Worm (Caenorhabditis elegans): ENCODE measurements around the gene irld-1.

irld-1 gene

ce11 chrV:4384482-4384881 is 47.9 kb downstream of the irld-1 start, which contains the start of gene F13A2.2:
F13A2.2 (minus strand) TSS chrV:4384582.
- TF ChIP-seq attf-5 (GFP tag; optimal IDR thresholded peaks at IDR 0.05) (no peak), ets-4 (GFP tag; optimal IDR thresholded peaks at IDR 0.05) (no peak), ztf-28 (GFP tag; IDR thresholded peaks at IDR 0.05) (no peak), attf-3 (GFP tag; conservative IDR thresholded peaks at IDR 0.05) (no peak), dpl-1 (GFP tag; optimal IDR thresholded peaks at IDR 0.05) (no peak), fkh-3 (tag; optimal IDR thresholded peaks at IDR 0.05) (no peak), tbp1 (GFP tag; optimal IDR thresholded peaks at IDR 0.05) (no peak), rec-8 (tag; optimal IDR thresholded peaks at IDR 0.05) (no peak)

ce11 chrV:4386173-4386572 is 49.6 kb downstream of the irld-1 start, which contains the start of gene F13A2.10:
F13A2.10 (minus strand) TSS chrV:4386273.
- TF ChIP-seq egrh-3 (GFP tag; IDR thresholded peaks at IDR 0.05) (no peak), sea-2 (GFP tag; IDR thresholded peaks at IDR 0.05) (no peak), F52B5.7 (tag; optimal IDR thresholded peaks at IDR 0.05) (no peak), hmg-1.2 (GFP tag; IDR thresholded peaks at IDR 0.05) (no peak), ama-1 (optimal IDR thresholded peaks at IDR 0.05) (no peak), ama-1 (GFP tag; optimal IDR thresholded peaks at IDR 0.05) (no peak), nfya-2 (GFP tag; IDR thresholded peaks at IDR 0.05) (no peak), cebp-1 (GFP tag; IDR thresholded peaks at IDR 0.05) (no peak), cebp-1 (tag; optimal IDR thresholded peaks at IDR 0.05) (no peak), sdz-38 (tag; optimal IDR thresholded peaks at IDR 0.05) (no peak), F39B2.1 (GFP tag; IDR thresholded peaks at IDR 0.05) (no peak), Y95B8A.8 (GFP tag; IDR thresholded peaks at IDR 0.05) (no peak), Y56A3A.18 (GFP tag; IDR thresholded peaks at IDR 0.05) (no peak), K11D2.4 (GFP tag; IDR thresholded peaks at IDR 0.05) (no peak), fkh-3 (tag; optimal IDR thresholded peaks at IDR 0.05) (no peak), ccch-3 (GFP tag; optimal IDR thresholded peaks at IDR 0.05) (no peak), Y79H2A.3 (GFP tag; conservative IDR thresholded peaks at IDR 0.05) (no peak), rcor-1 (GFP tag; IDR thresholded peaks at IDR 0.05) (no peak)

ce11 chrV:4387402-4387801 is 50.8 kb downstream of the irld-1 start, which contains the start of gene F13A2.9:
F13A2.9 (minus strand) TSS chrV:4387502.
- TF ChIP-seq F37B4.10 (GFP tag; IDR thresholded peaks at IDR 0.05): no peak
- no peak for TF ChIP-seq snpc-1.3 (tag; optimal IDR thresholded peaks at IDR 0.05; ENCODE audit: insufficient read depth)
- TF ChIP-seq snpc-3.4 (tag; optimal IDR thresholded peaks at IDR 0.05): no peak
- no peak for TF ChIP-seq Y67H2A.10 (GFP tag; conservative IDR thresholded peaks at IDR 0.05)
- no peak for TF ChIP-seq ztf-26 (tag; optimal IDR thresholded peaks at IDR 0.05)
- TF ChIP-seq rpc-1 (optimal IDR thresholded peaks at IDR 0.05): no peak
- TF ChIP-seq rpc-1 (tag; optimal IDR thresholded peaks at IDR 0.05): no peak
- no peak for TF ChIP-seq unc-130 (GFP tag; optimal IDR thresholded peaks at IDR 0.05)
- TF ChIP-seq F57C9.4 (tag; optimal IDR thresholded peaks at IDR 0.05): no peak

- TF ChIP-seq madf-10 (tag; optimal IDR thresholded peaks at IDR 0.05) (no peak), F10E7.11 (tag; optimal IDR thresholded peaks at IDR 0.05) (no peak), B0035.1 (tag; optimal IDR thresholded peaks at IDR 0.05) (no peak), F23B12.7 (tag; optimal IDR thresholded peaks at IDR 0.05; ENCODE audit: insufficient read depth) (no peak), madf-8 (GFP tag; conservative IDR thresholded peaks at IDR 0.05) (no peak), ceh-79 (tag; optimal IDR thresholded peaks at IDR 0.05) (no peak), snpc-1.3 (tag; optimal IDR thresholded peaks at IDR 0.05; ENCODE audit: insufficient read depth) (no peak), repo-1 (tag; optimal IDR thresholded peaks at IDR 0.05) (no peak), D2030.7 (GFP tag; IDR thresholded peaks at IDR 0.05) (no peak), zfh-2 (GFP tag; conservative IDR thresholded peaks at IDR 0.05) (no peak), mel-28 (tag; optimal IDR thresholded peaks at IDR 0.05; ENCODE audit: borderline replicate concordance) (no peak)
Measured at ce11 chrV:4387916-4388315, 51.4 kb downstream of the irld-1 start.

Data from whole organism, young adult.